Fruit fly (Drosophila melanogaster): ENCODE data around the gene Atg17.

Atg17 gene

DNA sequence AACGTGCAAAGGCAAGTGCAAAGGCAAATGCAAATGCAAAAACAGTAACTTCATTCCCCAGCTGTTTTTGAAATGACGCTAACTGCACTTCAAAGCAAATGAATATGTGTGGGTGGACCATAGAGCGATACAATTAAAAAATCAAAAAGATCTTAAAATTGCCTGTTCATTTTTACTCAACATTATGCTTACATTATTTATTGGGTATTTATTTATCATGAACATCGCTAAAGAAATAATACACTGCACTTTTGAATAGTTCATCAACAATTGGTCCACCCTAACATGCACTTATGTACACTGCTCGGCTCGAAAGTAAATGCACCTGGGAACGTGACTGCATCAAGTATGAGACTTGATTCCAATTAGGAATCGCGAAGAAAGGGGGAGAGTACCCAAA, 24.9 kb downstream of the Atg17 start (continued):
- TF ChIP-seq Hr38 (GFP tag; optimal IDR thresholded peaks at IDR 0.05) = no peak
- 0 out of 2 replicates have a peak, but pooled peaks have one; percentile 53 for TF ChIP-seq CG11294 (GFP tag; IDR thresholded peaks at IDR 0.05)
- peak; percentile 2 for TF ChIP-seq CG3032 (tag; optimal IDR thresholded peaks at IDR 0.05)
- peak; percentile 5 for TF ChIP-seq CG6808 (GFP tag; optimal IDR thresholded peaks at IDR 0.05)
- TF ChIP-seq Eip78C (GFP tag) = peak; percentile 80
- TF ChIP-seq pdm3 (GFP tag; optimal IDR thresholded peaks at IDR 0.05) = peak; percentile 55
- peak; percentile 80 for TF ChIP-seq Hr4 (GFP tag; optimal IDR thresholded peaks at IDR 0.05)
- peak; percentile 36 for TF ChIP-seq CG7368 (GFP tag; optimal IDR thresholded peaks at IDR 0.05)
- peak; percentile 69 for TF ChIP-seq Lpt (GFP tag; optimal IDR thresholded peaks at IDR 0.05)
- TF ChIP-seq CG3919 (GFP tag; optimal IDR thresholded peaks at IDR 0.05) = peak; percentile 60
- peak; percentile 34 for TF ChIP-seq CG34406 (GFP tag; optimal IDR thresholded peaks at IDR 0.05)
- TF ChIP-seq Ets96B (tag; optimal IDR thresholded peaks at IDR 0.05) = peak; percentile 53
- TF ChIP-seq CG6276 (GFP tag; optimal IDR thresholded peaks at IDR 0.05) = peak; percentile 77
- TF ChIP-seq Eip75B (GFP tag; optimal IDR thresholded peaks at IDR 0.05) = peak; percentile 52
- peak; percentile 64 for TF ChIP-seq Gug (GFP tag; IDR thresholded peaks at IDR 0.05)
- peak; percentile 68 for TF ChIP-seq OdsH (GFP tag; optimal IDR thresholded peaks at IDR 0.05)
- TF ChIP-seq net (GFP tag; optimal IDR thresholded peaks at IDR 0.05) = peak; percentile 53
- TF ChIP-seq dac (GFP tag; optimal IDR thresholded peaks at IDR 0.05) = peak; percentile 38
- TF ChIP-seq CG31627 (GFP tag; optimal IDR thresholded peaks at IDR 0.05) = peak; percentile 12
- TF ChIP-seq CG15336 (GFP tag; IDR thresholded peaks at IDR 0.05) = peak; percentile 90
- TF ChIP-seq Sox102F (GFP tag; optimal IDR thresholded peaks at IDR 0.05) = peak; percentile 39
- TF ChIP-seq Met (GFP tag; optimal IDR thresholded peaks at IDR 0.05) = peak; percentile 29
- TF ChIP-seq esn (GFP tag; optimal IDR thresholded peaks at IDR 0.05) = peak; percentile 37
- peak; percentile 6 for TF ChIP-seq CG6792 (GFP tag; optimal IDR thresholded peaks at IDR 0.05)
- no peak for TF ChIP-seq CG11902 (GFP tag; optimal IDR thresholded peaks at IDR 0.05)
- TF ChIP-seq topi (GFP tag; optimal IDR thresholded peaks at IDR 0.05) = peak; percentile 41
- peak; percentile 92 for TF ChIP-seq eg (GFP tag; IDR thresholded peaks at IDR 0.05)
- TF ChIP-seq salr (GFP tag; optimal IDR thresholded peaks at IDR 0.05) = peak; percentile 22 to 50
- no peak for TF ChIP-seq CG9139 (GFP tag; optimal IDR thresholded peaks at IDR 0.05)
- TF ChIP-seq Smox (GFP tag; optimal IDR thresholded peaks at IDR 0.05) = peak; percentile 27
- TF ChIP-seq CG10669 (GFP tag; optimal IDR thresholded peaks at IDR 0.05) = peak; percentile 7
- peak; percentile 38 for TF ChIP-seq CG11762 (GFP tag; optimal IDR thresholded peaks at IDR 0.05; ENCODE audit: insufficient read depth)
- TF ChIP-seq cyc (GFP tag; optimal IDR thresholded peaks at IDR 0.05) = peak; percentile 25

DNA sequence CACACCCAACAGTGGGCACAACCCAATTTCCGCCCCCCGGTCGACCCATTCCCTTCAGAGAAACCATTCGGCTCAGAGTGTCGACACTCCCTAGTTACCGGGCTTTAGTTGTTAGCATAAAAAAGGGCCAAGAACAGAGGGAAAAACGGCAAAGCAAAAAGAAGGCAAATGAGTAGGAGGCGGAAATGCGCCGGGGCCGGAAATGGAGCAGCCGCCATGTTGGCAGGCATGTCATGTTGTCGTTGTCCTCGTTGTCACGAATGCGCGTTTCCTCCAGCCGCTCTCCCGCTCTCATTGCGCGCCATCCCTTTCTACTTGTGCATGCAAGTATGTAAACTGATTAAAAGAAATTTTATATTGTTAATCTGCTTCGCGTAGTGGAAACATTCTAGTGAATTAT, 26.9 kb downstream of the Atg17 start:
- TF ChIP-seq Eip78C (GFP tag) (peak; percentile 73), Sox15 (GFP tag; optimal IDR thresholded peaks at IDR 0.05) (no peak), CG9139 (GFP tag; optimal IDR thresholded peaks at IDR 0.05) (peak; percentile 15), eg (GFP tag; IDR thresholded peaks at IDR 0.05) (no peak), cyc (GFP tag; optimal IDR thresholded peaks at IDR 0.05) (no peak), CG31627 (GFP tag; optimal IDR thresholded peaks at IDR 0.05) (no peak), CG3919 (GFP tag; optimal IDR thresholded peaks at IDR 0.05) (peak; percentile 10), vri (GFP tag; optimal IDR thresholded peaks at IDR 0.05) (no peak), fkh (GFP tag; optimal IDR thresholded peaks at IDR 0.05) (no peak), CG10631 (GFP tag; optimal IDR thresholded peaks at IDR 0.05) (no peak), Smox (GFP tag; optimal IDR thresholded peaks at IDR 0.05) (no peak), Hr38 (GFP tag; optimal IDR thresholded peaks at IDR 0.05) (no peak), OdsH (GFP tag; optimal IDR thresholded peaks at IDR 0.05) (no peak), svp (GFP tag) (peak; percentile 20), lz (GFP tag; optimal IDR thresholded peaks at IDR 0.05) (no peak), CG10669 (GFP tag; optimal IDR thresholded peaks at IDR 0.05) (no peak), Hr4 (GFP tag; optimal IDR thresholded peaks at IDR 0.05) (no peak), ss (GFP tag; optimal IDR thresholded peaks at IDR 0.05) (peak; percentile 17 to 39)
